Worm (Caenorhabditis elegans) whole organism, L2 larva: Measurements from ENCODE around the gene oac-23.

Experiments
- fos-1 ChIP-seq: fragments of 150-350 bp; optimal IDR thresholded peaks from 2 replicates; lab custom pipeline; 2014; ENCODE audit warnings: missing biosample characterization, missing genetic modification characterization
- lin-11 ChIP-seq: fragments of 150-350 bp; sonication (generic microtip); optimal IDR thresholded peaks from 2 replicates; lab custom pipeline; 2014; ENCODE audit warnings: missing biosample characterization, missing genetic modification characterization, inconsistent platforms, mixed read lengths
- lin-13 ChIP-seq: fragments of 150-350 bp; optimal IDR thresholded peaks from 2 replicates; lab custom pipeline; 2014; ENCODE audit warnings: missing biosample characterization, missing genetic modification reagents, missing genetic modification characterization
- snpc-4 ChIP-seq: fragments of 150-350 bp; optimal IDR thresholded peaks from 2 replicates; lab custom pipeline; 2014; ENCODE audit warnings: missing biosample characterization, missing genetic modification characterization
- ztf-11 ChIP-seq: sonication (generic microtip); optimal IDR thresholded peaks from 2 replicates; lab custom pipeline; 2017; ENCODE audit warnings: missing biosample characterization, missing genetic modification characterization
- ztf-4 ChIP-seq: fragments of 150-350 bp; optimal IDR thresholded peaks from 2 replicates; lab custom pipeline; 2014; ENCODE audit warnings: missing biosample characterization, missing genetic modification characterization

DNA sequence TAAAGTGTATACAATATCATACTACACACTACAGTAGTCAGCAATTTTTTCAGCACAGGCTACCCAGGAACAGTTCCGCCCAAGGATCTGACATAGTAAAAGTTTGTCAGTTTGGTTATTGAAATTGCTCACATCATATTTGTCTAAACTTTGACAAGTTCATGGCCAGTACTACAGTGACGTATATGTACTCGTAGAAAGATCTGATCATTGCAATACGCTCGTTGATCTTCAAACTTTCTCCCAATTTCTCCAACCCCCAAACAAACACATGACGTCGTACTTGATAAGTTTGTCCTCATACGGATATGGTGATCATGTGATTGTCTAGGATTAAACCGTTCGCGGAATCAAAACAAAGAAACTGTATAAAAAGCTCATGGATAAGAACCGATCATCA lies 13.5 kb downstream of the oac-23 start, which contains the start of gene dct-8:
- TF ChIP-seq ztf-4 (tag; lab: Kevin White, UChicago) (no peak), fos-1 (tag; lab: Kevin White, UChicago) (no peak), ztf-11 (tag; lab: Kevin White, UChicago) (no peak), snpc-4 (tag; lab: Kevin White, UChicago) (no peak), lin-13 (GFP tag; lab: Kevin White, UChicago) (no peak), lin-11 (no peak)
